Worm (Caenorhabditis elegans) whole organism, L4 larva: ENCODE results near the gene C48B4.6.

Experiments used
- attf-4 ChIP-seq: sonication (generic microtip); optimal IDR thresholded peaks from 3 replicates; lab custom pipeline; 2017; ENCODE audit warnings: missing biosample characterization, missing genetic modification characterization
- daf-19 ChIP-seq: fragments of 200-800 bp; sonication (Bioruptor generic); conservative IDR thresholded peaks from 2 replicates; pipeline ENCODE4 v1.3.6; 2022; ENCODE audit warnings: missing genetic modification characterization, missing compliant biosample characterization
- fos-1 ChIP-seq: fragments of 150-350 bp; optimal IDR thresholded peaks from 2 replicates; lab custom pipeline; 2014; ENCODE audit warnings: missing biosample characterization, missing genetic modification characterization
- lin-13 ChIP-seq: fragments of 150-350 bp; optimal IDR thresholded peaks from 2 replicates; lab custom pipeline; 2014; ENCODE audit warnings: missing biosample characterization, missing genetic modification reagents, missing genetic modification characterization
- nhr-41 ChIP-seq: fragments of 200-800 bp; sonication (Bioruptor generic); IDR thresholded peaks from 2 replicates; pipeline ENCODE4 v1.3.6; 2022; ENCODE audit warnings: missing genetic modification reagents, missing genetic modification characterization, missing compliant biosample characterization
- zfp-3 ChIP-seq: fragments of 200-800 bp; sonication (Bioruptor generic); conservative IDR thresholded peaks from 2 replicates; pipeline ENCODE4 v1.3.6; 2022; ENCODE audit warnings: missing genetic modification reagents, missing genetic modification characterization, missing compliant biosample characterization

DNA sequence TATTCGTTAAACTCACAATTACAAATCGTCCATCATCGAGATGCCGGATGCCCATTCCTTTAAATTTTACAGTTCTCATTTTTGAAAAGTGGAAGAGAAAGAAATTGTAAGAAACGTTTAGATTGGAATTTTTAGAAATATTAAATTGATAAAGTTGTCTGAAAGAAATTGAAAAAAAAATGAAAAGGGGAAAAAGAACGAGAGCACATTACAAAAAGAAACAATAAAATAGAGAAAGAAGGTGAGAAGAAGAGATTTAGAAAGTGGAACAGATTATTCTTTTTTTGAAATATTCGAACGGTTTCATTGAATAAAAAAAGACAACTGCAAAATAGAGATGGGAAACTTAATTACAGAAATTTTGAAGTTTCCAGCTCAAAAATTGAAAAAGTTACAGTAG lies 2.8 kb upstream of the C48B4.6 start, which contains the start of gene C48B4.8:
- TF ChIP-seq fos-1 (tag; lab: Kevin White, UChicago), result no peak
- TF ChIP-seq attf-4 (tag; lab: Kevin White, UChicago), result no peak
- no peak for TF ChIP-seq nhr-41 (GFP tag; lab: Robert Waterston, UW)
- no peak for TF ChIP-seq daf-19 (GFP tag; lab: Robert Waterston, UW)
- no peak for TF ChIP-seq zfp-3 (GFP tag; lab: Robert Waterston, UW)
- TF ChIP-seq lin-13 (GFP tag; lab: Kevin White, UChicago), result no peak
